Worm (Caenorhabditis elegans) whole organism, young adult: Measurements from ENCODE around the gene C38C6.3.

ENCODE experiments used
- B0261.1 ChIP-seq: sonication (generic microtip); optimal IDR thresholded peaks from 2 replicates; lab custom pipeline; 2016; ENCODE audit warnings: mild to moderate bottlenecking, missing genetic modification characterization, moderate library complexity, missing compliant biosample characterization
- B0336.3 ChIP-seq: fragments of 200-800 bp; sonication (Bioruptor generic); IDR thresholded peaks from 2 replicates; pipeline ENCODE4 v1.3.6; 2022; ENCODE audit warnings: missing genetic modification characterization, missing compliant biosample characterization
- C06A6.2 ChIP-seq: fragments of 200-800 bp; sonication (Bioruptor generic); conservative IDR thresholded peaks from 2 replicates; pipeline ENCODE4 v1.3.6; 2022; ENCODE audit warnings: missing genetic modification characterization, missing compliant biosample characterization
- D2030.7 ChIP-seq: fragments of 200-800 bp; sonication (Bioruptor generic); IDR thresholded peaks from 2 replicates; pipeline ENCODE4 v1.3.6; 2022; ENCODE audit warnings: missing genetic modification reagents, missing genetic modification characterization, missing compliant biosample characterization
- F10E7.11 ChIP-seq: sonication (generic microtip); optimal IDR thresholded peaks from 2 replicates; lab custom pipeline; 2017; ENCODE audit warnings: mild to moderate bottlenecking, missing genetic modification characterization, moderate library complexity, missing compliant biosample characterization
- F39B2.1 ChIP-seq: fragments of 200-800 bp; sonication (Bioruptor generic); IDR thresholded peaks from 2 replicates; pipeline ENCODE4 v1.3.6; 2022; ENCODE audit warnings: missing genetic modification reagents, missing genetic modification characterization, missing compliant biosample characterization
- F49E8.2 ChIP-seq: sonication (generic microtip); optimal IDR thresholded peaks from 3 replicates; lab custom pipeline; 2017; ENCODE audit warnings: missing genetic modification characterization, mild to moderate bottlenecking, missing compliant biosample characterization, antibody characterized with exemption, moderate library complexity; ENCODE audit not compliant: insufficient read depth
- F52B5.7 ChIP-seq: sonication (generic microtip); optimal IDR thresholded peaks from 2 replicates; lab custom pipeline; 2016; ENCODE audit warnings: mild to moderate bottlenecking, missing genetic modification characterization, missing compliant biosample characterization
- F57A8.1 ChIP-seq: fragments of 200-800 bp; sonication (Bioruptor generic); optimal IDR thresholded peaks from 2 replicates; lab custom pipeline; 2018; ENCODE audit warnings: mild to moderate bottlenecking, missing genetic modification characterization, moderate library complexity, missing compliant biosample characterization
- K11D2.4 ChIP-seq: fragments of 200-800 bp; sonication (Bioruptor generic); IDR thresholded peaks from 2 replicates; pipeline ENCODE4 v1.3.6; 2022; ENCODE audit warnings: missing genetic modification reagents, missing genetic modification characterization, missing compliant biosample characterization
- K12H6.12 ChIP-seq: fragments of 200-800 bp; sonication (Bioruptor generic); optimal IDR thresholded peaks from 2 replicates; lab custom pipeline; 2018; ENCODE audit warnings: mild to moderate bottlenecking, missing genetic modification characterization, missing compliant biosample characterization
- Y79H2A.3 ChIP-seq: fragments of 200-800 bp; sonication (Bioruptor generic); conservative IDR thresholded peaks from 2 replicates; pipeline ENCODE4 v1.3.6; 2022; ENCODE audit warnings: missing genetic modification reagents, missing genetic modification characterization, missing compliant biosample characterization
- akir-1 ChIP-seq: fragments of 200-800 bp; sonication (Bioruptor generic); optimal IDR thresholded peaks from 2 replicates; lab custom pipeline; 2018; ENCODE audit warnings: mild to moderate bottlenecking, missing genetic modification characterization, moderate library complexity, missing compliant biosample characterization
- ama-1 ChIP-seq, 3 experiments: fragments of 150-350 bp in 1 of 3; sonication (generic microtip) in 2 of 3; optimal IDR thresholded peaks; 2 replicates each; lab custom pipeline; 2014 to 2018; ENCODE audit warnings: missing biosample characterization in 2 of 3, missing genetic modification characterization in 2 of 3, missing genetic modification reagents in 2 of 3
- aptf-2 ChIP-seq: fragments of 200-800 bp; sonication (Bioruptor generic); conservative IDR thresholded peaks from 2 replicates; pipeline ENCODE4 v1.3.6; 2022; ENCODE audit warnings: missing genetic modification reagents, missing genetic modification characterization, missing compliant biosample characterization
- athp-1 ChIP-seq: sonication (generic microtip); optimal IDR thresholded peaks from 2 replicates; lab custom pipeline; 2017; ENCODE audit warnings: mild to moderate bottlenecking, missing genetic modification characterization, missing compliant biosample characterization
- attf-5 ChIP-seq: fragments of 200-800 bp; sonication (Bioruptor generic); optimal IDR thresholded peaks from 2 replicates; lab custom pipeline; 2018; ENCODE audit warnings: mild to moderate bottlenecking, missing genetic modification characterization, missing compliant biosample characterization
- ccch-3 ChIP-seq: fragments of 200-800 bp; sonication (Bioruptor generic); optimal IDR thresholded peaks from 2 replicates; lab custom pipeline; 2018; ENCODE audit warnings: mild to moderate bottlenecking, missing genetic modification characterization, missing compliant biosample characterization
- ceh-40 ChIP-seq: fragments of 200-800 bp; sonication (Bioruptor generic); IDR thresholded peaks from 2 replicates; pipeline ENCODE4 v1.3.6; 2022; ENCODE audit warnings: missing genetic modification characterization, missing compliant biosample characterization
- ceh-79 ChIP-seq: sonication (generic microtip); optimal IDR thresholded peaks from 2 replicates; lab custom pipeline; 2017; ENCODE audit warnings: mild to moderate bottlenecking, missing genetic modification characterization, missing compliant biosample characterization
- ceh-91 ChIP-seq: fragments of 200-800 bp; sonication (Bioruptor generic); IDR thresholded peaks from 2 replicates; pipeline ENCODE4 v1.3.6; 2022; ENCODE audit warnings: missing genetic modification reagents, missing genetic modification characterization, missing compliant biosample characterization
- dox-1 ChIP-seq: fragments of 200-800 bp; sonication (Bioruptor generic); IDR thresholded peaks from 2 replicates; pipeline ENCODE4 v1.3.6; 2022; ENCODE audit warnings: missing genetic modification reagents, missing genetic modification characterization, missing compliant biosample characterization
- dpl-1 ChIP-seq: fragments of 150-350 bp; optimal IDR thresholded peaks from 2 replicates; lab custom pipeline; 2014; ENCODE audit warnings: missing biosample characterization, missing genetic modification reagents, missing genetic modification characterization
- egl-18 ChIP-seq: fragments of 200-800 bp; sonication (Bioruptor generic); IDR thresholded peaks from 2 replicates; pipeline ENCODE4 v1.3.6; 2022; ENCODE audit warnings: missing genetic modification reagents, missing genetic modification characterization, missing compliant biosample characterization
- egrh-3 ChIP-seq: fragments of 200-800 bp; sonication (Bioruptor generic); IDR thresholded peaks from 2 replicates; pipeline ENCODE4 v1.3.6; 2022; ENCODE audit warnings: missing genetic modification reagents, missing genetic modification characterization, missing compliant biosample characterization
- ets-4 ChIP-seq: fragments of 200-800 bp; sonication (Bioruptor generic); optimal IDR thresholded peaks from 2 replicates; lab custom pipeline; 2018; ENCODE audit warnings: mild to moderate bottlenecking, missing genetic modification characterization, missing compliant biosample characterization
- him-1 ChIP-seq: sonication (generic microtip); optimal IDR thresholded peaks from 2 replicates; lab custom pipeline; 2016; ENCODE audit warnings: missing genotype, missing genetic modification reagents, missing genetic modification characterization, missing compliant biosample characterization
- hmg-1.2 ChIP-seq: fragments of 200-800 bp; sonication (Bioruptor generic); IDR thresholded peaks from 2 replicates; pipeline ENCODE4 v1.3.6; 2022; ENCODE audit warnings: missing genetic modification reagents, missing genetic modification characterization, missing compliant biosample characterization
- hmg-20 ChIP-seq: fragments of 200-800 bp; sonication (Bioruptor generic); IDR thresholded peaks from 2 replicates; pipeline ENCODE4 v1.3.6; 2022; ENCODE audit warnings: missing genetic modification reagents, missing genetic modification characterization, missing compliant biosample characterization
- hrde-1 ChIP-seq: sonication (generic microtip); optimal IDR thresholded peaks from 2 replicates; lab custom pipeline; 2016; ENCODE audit warnings: missing genetic modification characterization, mild to moderate bottlenecking, missing compliant biosample characterization, moderate library complexity, missing genotype, missing genetic modification reagents, borderline replicate concordance
- lag-1 ChIP-seq: fragments of 200-800 bp; sonication (Bioruptor generic); IDR thresholded peaks from 2 replicates; pipeline ENCODE4 v1.3.6; 2022; ENCODE audit warnings: missing genetic modification reagents, missing genetic modification characterization, missing compliant biosample characterization
- let-607 ChIP-seq, 2 experiments: fragments of 200-800 bp in 1 of 2; sonication (Bioruptor generic) in 1 of 2; sonication (generic microtip) in 1 of 2; optimal IDR thresholded peaks; 2 replicates each; lab custom pipeline; 2016 to 2018; ENCODE audit warnings: mild to moderate bottlenecking in 2 of 2, missing compliant biosample characterization in 2 of 2, missing genetic modification characterization in 2 of 2, moderate library complexity in 2 of 2, missing genotype in 1 of 2
- lin-54 ChIP-seq: fragments of 200-800 bp; sonication (Bioruptor generic); optimal IDR thresholded peaks from 2 replicates; lab custom pipeline; 2018; ENCODE audit warnings: mild to moderate bottlenecking, missing genetic modification characterization, missing compliant biosample characterization
- lsl-1 ChIP-seq: fragments of 200-800 bp; sonication (Bioruptor generic); optimal IDR thresholded peaks from 2 replicates; lab custom pipeline; 2018; ENCODE audit warnings: mild to moderate bottlenecking, missing genetic modification characterization, moderate library complexity, missing compliant biosample characterization
- madf-10 ChIP-seq: sonication (generic microtip); optimal IDR thresholded peaks from 2 replicates; lab custom pipeline; 2016; ENCODE audit warnings: mild to moderate bottlenecking, missing genetic modification characterization, missing compliant biosample characterization
- madf-3 ChIP-seq: fragments of 200-800 bp; sonication (Bioruptor generic); IDR thresholded peaks from 2 replicates; pipeline ENCODE4 v1.3.6; 2022; ENCODE audit warnings: missing genetic modification reagents, missing genetic modification characterization, missing compliant biosample characterization
- madf-6 ChIP-seq: fragments of 200-800 bp; sonication (Bioruptor generic); IDR thresholded peaks from 2 replicates; pipeline ENCODE4 v1.3.6; 2022; ENCODE audit warnings: missing genetic modification reagents, missing genetic modification characterization, missing compliant biosample characterization
- mcd-1 ChIP-seq: fragments of 200-800 bp; sonication (Bioruptor generic); IDR thresholded peaks from 2 replicates; pipeline ENCODE4 v1.3.6; 2022; ENCODE audit warnings: missing genetic modification reagents, missing genetic modification characterization, missing compliant biosample characterization
- mes-4 ChIP-seq: sonication (generic microtip); optimal IDR thresholded peaks from 2 replicates; lab custom pipeline; 2016; ENCODE audit warnings: missing genotype, missing genetic modification characterization, missing compliant biosample characterization
- mxl-1 ChIP-seq: sonication (generic microtip); optimal IDR thresholded peaks from 2 replicates; lab custom pipeline; 2016; ENCODE audit warnings: missing genetic modification characterization, missing compliant biosample characterization
- nfya-2 ChIP-seq: fragments of 200-800 bp; sonication (Bioruptor generic); IDR thresholded peaks from 2 replicates; pipeline ENCODE4 v1.3.6; 2022; ENCODE audit warnings: missing genetic modification reagents, missing genetic modification characterization, missing compliant biosample characterization
- nhr-80 ChIP-seq: sonication (generic microtip); optimal IDR thresholded peaks from 2 replicates; lab custom pipeline; 2016; ENCODE audit warnings: missing genetic modification characterization, missing compliant biosample characterization
- nhr-90 ChIP-seq: sonication (generic microtip); optimal IDR thresholded peaks from 2 replicates; lab custom pipeline; 2016; ENCODE audit warnings: missing genotype, mild to moderate bottlenecking, missing genetic modification characterization, missing compliant biosample characterization
- pbrm-1 ChIP-seq: fragments of 200-800 bp; sonication (Bioruptor generic); IDR thresholded peaks from 2 replicates; pipeline ENCODE4 v1.3.6; 2022; ENCODE audit warnings: missing genetic modification reagents, missing genetic modification characterization, missing compliant biosample characterization
- pha-4 ChIP-seq: fragments of 150-350 bp; sonication (generic microtip); optimal IDR thresholded peaks from 2 replicates; lab custom pipeline; 2014; ENCODE audit warnings: missing biosample characterization, missing genetic modification reagents, missing genetic modification characterization
- repo-1 ChIP-seq: sonication (generic microtip); optimal IDR thresholded peaks from 2 replicates; lab custom pipeline; 2017; ENCODE audit warnings: mild to moderate bottlenecking, missing genetic modification characterization, missing compliant biosample characterization
- tbx-9 ChIP-seq: sonication (generic microtip); optimal IDR thresholded peaks from 2 replicates; lab custom pipeline; 2016; ENCODE audit warnings: borderline replicate concordance, missing genetic modification characterization, inconsistent platforms, missing compliant biosample characterization
- zfh-2 ChIP-seq: fragments of 200-800 bp; sonication (Bioruptor generic); conservative IDR thresholded peaks from 2 replicates; pipeline ENCODE4 v1.3.6; 2022; ENCODE audit warnings: missing genetic modification reagents, missing genetic modification characterization, missing compliant biosample characterization
- ztf-26 ChIP-seq: sonication (generic microtip); optimal IDR thresholded peaks from 2 replicates; lab custom pipeline; 2017; ENCODE audit warnings: missing genetic modification characterization, missing compliant biosample characterization

The C38C6.3 gene

DNA sequence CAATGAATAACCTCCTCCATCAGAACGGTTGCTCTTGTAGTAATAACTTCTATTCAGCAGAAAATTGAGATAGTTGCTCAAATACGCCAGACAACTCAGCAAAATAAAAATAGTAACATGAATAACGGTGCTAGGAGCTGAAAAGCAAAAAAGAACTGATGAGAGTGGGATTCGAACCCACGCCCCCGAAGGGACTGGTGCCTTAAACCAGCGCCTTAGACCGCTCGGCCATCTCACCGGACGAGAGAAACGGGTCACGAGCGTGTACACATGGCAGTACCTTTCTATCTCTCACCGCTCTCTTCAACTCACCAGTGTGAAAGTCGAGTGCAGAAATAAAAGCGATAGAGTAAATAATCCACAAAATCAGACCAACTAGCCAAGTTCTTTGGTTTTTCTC, 2.3 kb downstream of the C38C6.3 start (continued):
- TF ChIP-seq madf-10 (tag; lab: Kevin White, UChicago) (no peak), B0336.3 (GFP tag; lab: Robert Waterston, UW) (no peak), aptf-2 (no peak), F10E7.11 (tag; lab: Kevin White, UChicago) (no peak), ztf-26 (tag; lab: Kevin White, UChicago) (no peak), madf-3 (GFP tag; lab: Robert Waterston, UW) (no peak), mcd-1 (GFP tag; lab: Robert Waterston, UW) (peak; percentile 54), hmg-20 (GFP tag; lab: Robert Waterston, UW) (peak; percentile 63; the same call in 1 of the 2 replicates), ceh-40 (no peak), mxl-1 (tag; lab: Kevin White, UChicago) (no peak), F52B5.7 (tag; lab: Kevin White, UChicago) (no peak), hrde-1 (tag; lab: Kevin White, UChicago) (no peak), D2030.7 (peak; percentile 16; the same call in 1 of the 2 replicates), ccch-3 (GFP tag; lab: Kevin White, UChicago) (no peak), hmg-1.2 (GFP tag; lab: Robert Waterston, UW) (peak; percentile 72), F57A8.1 (GFP tag; lab: Kevin White, UChicago) (no peak), madf-6 (GFP tag; lab: Robert Waterston, UW) (peak; percentile 41), C06A6.2 (GFP tag; lab: Robert Waterston, UW) (peak; percentile 35; the same call in 1 of the 2 replicates), egrh-3 (peak; percentile 30; the same call in 1 of the 2 replicates), pbrm-1 (GFP tag; lab: Robert Waterston, UW) (0 out of 2 replicates have a peak, but pooled peaks have one; percentile 17), zfh-2 (0 out of 2 replicates have a peak, but pooled peaks have one; percentile 38), ceh-79 (tag; lab: Kevin White, UChicago) (no peak), nhr-80 (tag; lab: Kevin White, UChicago) (no peak), ceh-91 (GFP tag; lab: Robert Waterston, UW) (peak; percentile 19; the same call in 1 of the 2 replicates), akir-1 (no peak), F49E8.2 (tag; lab: Kevin White, UChicago) (no peak), lin-54 (GFP tag; lab: Kevin White, UChicago) (no peak), attf-5 (GFP tag; lab: Kevin White, UChicago) (peak; percentile 35), lsl-1 (GFP tag; lab: Kevin White, UChicago) (no peak), nfya-2 (GFP tag; lab: Robert Waterston, UW) (no peak), tbx-9 (tag; lab: Kevin White, UChicago) (no peak), F39B2.1 (GFP tag; lab: Robert Waterston, UW) (no peak), ets-4 (GFP tag; lab: Kevin White, UChicago) (no peak), let-607 (tag; optimal IDR thresholded peaks at IDR 0.05; lab: Kevin White, UChicago) (peak in 1 of 2 experiments; percentile 1), nhr-90 (tag; lab: Kevin White, UChicago) (peak; percentile 43), mes-4 (tag; lab: Kevin White, UChicago) (no peak), dox-1 (GFP tag; lab: Robert Waterston, UW) (peak; percentile 55), K11D2.4 (GFP tag; lab: Robert Waterston, UW) (0 out of 2 replicates have a peak, but pooled peaks have one; percentile 22), Y79H2A.3 (no peak), B0261.1 (peak; percentile 82), lag-1 (GFP tag; lab: Robert Waterston, UW) (no peak), ama-1 (optimal IDR thresholded peaks at IDR 0.05; lab: Kevin White, UChicago) (no peak), ama-1 (GFP tag; optimal IDR thresholded peaks at IDR 0.05; lab: Kevin White, UChicago) (no peak), pha-4 (tag; lab: Kevin White, UChicago) (no peak), him-1 (tag; lab: Kevin White, UChicago) (peak; percentile 56), K12H6.12 (tag; lab: Kevin White, UChicago) (peak; percentile 16), repo-1 (no peak), athp-1 (tag; lab: Kevin White, UChicago) (no peak), dpl-1 (GFP tag; lab: Kevin White, UChicago) (no peak), egl-18 (no peak)
